Worm (Caenorhabditis elegans): ENCODE results near the gene ptr-4.

DNA sequence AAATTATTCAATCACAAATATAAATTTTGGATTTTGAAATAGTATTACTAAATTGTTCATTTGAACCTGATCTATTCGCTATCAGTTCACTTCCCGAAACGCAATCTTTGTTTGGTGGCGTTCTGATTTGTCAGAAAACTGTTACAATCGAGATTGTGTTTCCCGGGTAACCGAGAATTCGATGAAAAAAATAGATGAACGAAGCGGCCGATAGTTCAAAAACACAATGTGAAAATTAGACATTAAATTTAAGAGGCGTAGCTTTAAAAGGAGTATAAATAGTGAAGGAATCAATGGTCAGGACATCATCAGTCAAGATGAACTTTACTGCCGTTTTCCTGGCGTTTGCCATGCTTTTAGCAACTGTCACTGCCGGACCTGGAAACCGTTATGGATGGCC, 20.0 kb upstream of the ptr-4 start, which contains the start of gene C45B2.1:
- TF ChIP-seq nhr-77 (tag; optimal IDR thresholded peaks at IDR 0.05) = no peak
- TF ChIP-seq unc-62 (GFP tag; optimal IDR thresholded peaks at IDR 0.05) = no peak
- TF ChIP-seq nhr-12 (tag; optimal IDR thresholded peaks at IDR 0.05) = no peak
- TF ChIP-seq ztf-11 (tag; optimal IDR thresholded peaks at IDR 0.05) = no peak
- no peak for TF ChIP-seq mdl-1 (tag; optimal IDR thresholded peaks at IDR 0.05)
- no peak for TF ChIP-seq nhr-28 (tag; optimal IDR thresholded peaks at IDR 0.05)
- TF ChIP-seq ztf-4 (tag; optimal IDR thresholded peaks at IDR 0.05) = no peak
- TF ChIP-seq ama-1 (optimal IDR thresholded peaks at IDR 0.05) = no peak
- TF ChIP-seq nhr-76 (tag; optimal IDR thresholded peaks at IDR 0.05) = no peak
- TF ChIP-seq snpc-4 (tag; optimal IDR thresholded peaks at IDR 0.05) = no peak
- no peak for TF ChIP-seq nhr-25 (tag; optimal IDR thresholded peaks at IDR 0.05)
- no peak for TF ChIP-seq egl-5 (tag; optimal IDR thresholded peaks at IDR 0.05)
